Fruit fly (Drosophila melanogaster) whole organism, embryonic: Measurements from ENCODE around the gene CG12998.

Experiments used
- ATbp ChIP-seq: fragments of 200-800 bp; sonication (Bioruptor generic); optimal IDR thresholded peaks from 2 replicates; lab custom pipeline; 2017; ENCODE audit warnings: missing biosample characterization, mild to moderate bottlenecking, missing genetic modification characterization, missing genetic modification reagents
- BEAF-32 ChIP-seq: fragments of 200-800 bp; sonication (Bioruptor generic); optimal IDR thresholded peaks from 3 replicates; lab custom pipeline; 2017; ENCODE audit warnings: missing biosample characterization, missing genetic modification characterization, mild to moderate bottlenecking, moderate library complexity, missing genetic modification reagents
- CG11456 ChIP-seq: fragments of 200-800 bp; sonication (Bioruptor generic); IDR thresholded peaks from 3 replicates; pipeline ENCODE4 v1.3.6; 2022; ENCODE audit warnings: missing biosample characterization, missing genetic modification characterization
- CG12391 ChIP-seq: fragments of 200-800 bp; sonication (Bioruptor generic); optimal IDR thresholded peaks from 3 replicates; lab custom pipeline; 2018; ENCODE audit warnings: missing biosample characterization, mild to moderate bottlenecking, missing genetic modification characterization, moderate library complexity
- CG13424 ChIP-seq: fragments of 200-800 bp; sonication (Bioruptor generic); optimal IDR thresholded peaks from 2 replicates; lab custom pipeline; 2019; ENCODE audit warnings: missing biosample characterization, mild to moderate bottlenecking, missing genetic modification characterization, moderate library complexity
- CG16863 ChIP-seq: fragments of 200-800 bp; sonication (Bioruptor generic); optimal IDR thresholded peaks from 3 replicates; lab custom pipeline; 2016; ENCODE audit warnings: missing biosample characterization, missing genetic modification characterization
- CG17612 ChIP-seq: fragments of 200-800 bp; sonication (Bioruptor generic); IDR thresholded peaks from 2 replicates; pipeline ENCODE4 v1.3.6; 2022; ENCODE audit warnings: missing biosample characterization, missing genetic modification characterization
- CG18619 ChIP-seq: fragments of 200-800 bp; sonication (Bioruptor generic); optimal IDR thresholded peaks from 3 replicates; lab custom pipeline; 2017; ENCODE audit warnings: missing biosample characterization, mild to moderate bottlenecking, missing genetic modification characterization
- CG30020 ChIP-seq: fragments of 200-800 bp; optimal IDR thresholded peaks from 2 replicates; lab custom pipeline; 2019; ENCODE audit warnings: missing biosample characterization, mild to moderate bottlenecking, missing genetic modification characterization, moderate library complexity
- CG30403 ChIP-seq: fragments of 200-800 bp; sonication (Bioruptor generic); optimal IDR thresholded peaks from 3 replicates; lab custom pipeline; 2016; ENCODE audit warnings: missing biosample characterization, missing genetic modification characterization
- CG3065 ChIP-seq: fragments of 200-800 bp; sonication (Bioruptor generic); optimal IDR thresholded peaks from 2 replicates; lab custom pipeline; 2016; ENCODE audit warnings: missing biosample characterization, missing genetic modification characterization
- CG31365 ChIP-seq: fragments of 200-800 bp; sonication (Bioruptor generic); optimal IDR thresholded peaks from 2 replicates; lab custom pipeline; 2018; ENCODE audit warnings: missing biosample characterization, mild to moderate bottlenecking, missing genetic modification characterization
- CG3838 ChIP-seq: fragments of 200-800 bp; sonication (Bioruptor generic); optimal IDR thresholded peaks from 3 replicates; lab custom pipeline; 2016; ENCODE audit warnings: missing biosample characterization, missing genetic modification characterization
- CG4707 ChIP-seq: fragments of 200-800 bp; sonication (Bioruptor generic); optimal IDR thresholded peaks from 2 replicates; lab custom pipeline; 2018; ENCODE audit warnings: missing biosample characterization, mild to moderate bottlenecking, missing genetic modification characterization, moderate library complexity
- CG6683 ChIP-seq: fragments of 200-800 bp; sonication (Bioruptor generic); optimal IDR thresholded peaks from 2 replicates; lab custom pipeline; 2017; ENCODE audit warnings: missing biosample characterization, mild to moderate bottlenecking, missing genetic modification characterization, missing genetic modification reagents
- CG7745 ChIP-seq: fragments of 200-800 bp; sonication (Bioruptor generic); optimal IDR thresholded peaks from 2 replicates; lab custom pipeline; 2018; ENCODE audit warnings: missing biosample characterization, mild to moderate bottlenecking, missing genetic modification characterization, moderate library complexity
- CG9797 ChIP-seq: fragments of 200-800 bp; sonication (Bioruptor generic); optimal IDR thresholded peaks from 3 replicates; lab custom pipeline; 2018; ENCODE audit warnings: missing biosample characterization, mild to moderate bottlenecking, missing genetic modification characterization
- Deaf1 ChIP-seq: fragments of 200-800 bp; optimal IDR thresholded peaks from 3 replicates; lab custom pipeline; 2019; ENCODE audit warnings: missing biosample characterization, mild to moderate bottlenecking, missing genetic modification characterization, moderate library complexity
- HmgD ChIP-seq: fragments of 200-800 bp; sonication (Bioruptor generic); optimal IDR thresholded peaks from 3 replicates; lab custom pipeline; 2016; ENCODE audit warnings: missing biosample characterization, missing genetic modification characterization
- Hr78 ChIP-seq, 2 experiments: fragments of 200-800 bp in 1 of 2; fragments of >200 bp in 1 of 2; sonication (Bioruptor generic) in 1 of 2; optimal IDR thresholded peaks; 2 replicates each; lab custom pipeline; 2017 to 2019; ENCODE audit warnings: missing biosample characterization in 2 of 2, missing genetic modification characterization in 2 of 2, mild to moderate bottlenecking in 1 of 2, moderate library complexity in 1 of 2
- NC2β ChIP-seq: fragments of 200-800 bp; sonication (Bioruptor generic); optimal IDR thresholded peaks from 2 replicates; lab custom pipeline; 2016; ENCODE audit warnings: missing biosample characterization, missing genetic modification characterization
- Pdp1 ChIP-seq, 2 experiments: fragments of 200-800 bp; sonication (Bioruptor generic); optimal IDR thresholded peaks; 3 replicates each; lab custom pipeline; 2016; ENCODE audit warnings: missing biosample characterization in 2 of 2, missing genetic modification characterization in 2 of 2, mild to moderate bottlenecking in 1 of 2, moderate library complexity in 1 of 2
- Scr ChIP-seq: fragments of 200-800 bp; sonication (Bioruptor generic); IDR thresholded peaks from 2 replicates; pipeline ENCODE4 v1.3.6; 2022; ENCODE audit warnings: missing biosample characterization, missing genetic modification characterization; ENCODE audit not compliant: partially characterized antibody
- Sry-δ ChIP-seq: fragments of 200-800 bp; sonication (Bioruptor generic); optimal IDR thresholded peaks from 2 replicates; lab custom pipeline; 2016; ENCODE audit warnings: missing biosample characterization, missing genetic modification characterization
- abd-A ChIP-seq: fragments of 200-800 bp; sonication (Bioruptor generic); optimal IDR thresholded peaks from 3 replicates; lab custom pipeline; 2019; ENCODE audit warnings: missing biosample characterization, mild to moderate bottlenecking, missing genetic modification characterization, moderate library complexity
- bigmax ChIP-seq: fragments of 200-800 bp; sonication (Bioruptor generic); optimal IDR thresholded peaks from 2 replicates; lab custom pipeline; 2018; ENCODE audit warnings: missing biosample characterization, mild to moderate bottlenecking, missing genetic modification characterization
- dmrt11E ChIP-seq: fragments of 200-800 bp; sonication (Bioruptor generic); optimal IDR thresholded peaks from 3 replicates; lab custom pipeline; 2018; ENCODE audit warnings: missing biosample characterization, mild to moderate bottlenecking, missing genetic modification characterization, moderate library complexity
- eyg ChIP-seq: fragments of 200-800 bp; sonication (Bioruptor generic); optimal IDR thresholded peaks from 3 replicates; lab custom pipeline; 2016; ENCODE audit warnings: missing biosample characterization, missing genetic modification characterization
- fd96Cb ChIP-seq: fragments of 200-800 bp; sonication (Bioruptor generic); optimal IDR thresholded peaks from 2 replicates; lab custom pipeline; 2018; ENCODE audit warnings: missing biosample characterization, mild to moderate bottlenecking, missing genetic modification characterization, moderate library complexity
- gce ChIP-seq: fragments of 200-800 bp; sonication (Bioruptor generic); IDR thresholded peaks from 3 replicates; pipeline ENCODE4 v1.3.6; 2022; ENCODE audit warnings: missing biosample characterization, missing genetic modification characterization
- hth ChIP-seq: fragments of >200 bp; optimal IDR thresholded peaks from 2 replicates; lab custom pipeline; 2017; ENCODE audit warnings: inconsistent platforms
- inv ChIP-seq: fragments of 200-800 bp; sonication (Bioruptor generic); IDR thresholded peaks from 2 replicates; pipeline ENCODE4 v1.3.6; 2022; ENCODE audit warnings: missing biosample characterization, missing genetic modification characterization; ENCODE audit not compliant: partially characterized antibody
- klu ChIP-seq: fragments of 200-800 bp; sonication (Bioruptor generic); IDR thresholded peaks from 2 replicates; pipeline ENCODE4 v1.3.6; 2022; ENCODE audit warnings: missing biosample characterization, missing genetic modification characterization
- luna ChIP-seq: fragments of 200-800 bp; sonication (Bioruptor generic); optimal IDR thresholded peaks from 2 replicates; lab custom pipeline; 2016; ENCODE audit warnings: missing biosample characterization, missing genetic modification characterization
- nau ChIP-seq: fragments of 200-800 bp; sonication (Bioruptor generic); optimal IDR thresholded peaks from 3 replicates; lab custom pipeline; 2017; ENCODE audit warnings: missing biosample characterization, mild to moderate bottlenecking, missing genetic modification characterization, missing genetic modification reagents
- p53 ChIP-seq: fragments of 200-800 bp; sonication (Bioruptor generic); optimal IDR thresholded peaks from 2 replicates; lab custom pipeline; 2016; ENCODE audit warnings: missing biosample characterization, missing genetic modification characterization
- pan ChIP-seq, 4 experiments: fragments of >200 bp in 3 of 4; fragments of 200-800 bp in 1 of 4; sonication (Bioruptor generic) in 1 of 4; optimal IDR thresholded peaks in 3 of 4; IDR thresholded peaks in 1 of 4; 2 replicates each; pipeline versions ENCODE4 v1.3.6 to Lab custom; 2017 to 2022; ENCODE audit warnings: missing biosample characterization in 2 of 4, missing genetic modification characterization in 2 of 4, mixed read lengths in 1 of 4
- pfk ChIP-seq: fragments of 200-800 bp; sonication (Bioruptor generic); optimal IDR thresholded peaks from 2 replicates; lab custom pipeline; 2018; ENCODE audit warnings: missing biosample characterization, mild to moderate bottlenecking, missing genetic modification characterization, moderate library complexity
- repo ChIP-seq: fragments of 200-800 bp; sonication (Bioruptor generic); optimal IDR thresholded peaks from 2 replicates; lab custom pipeline; 2016; ENCODE audit warnings: missing biosample characterization, missing genetic modification characterization
- salm ChIP-seq: fragments of 200-800 bp; sonication (Bioruptor generic); optimal IDR thresholded peaks from 2 replicates; lab custom pipeline; 2018; ENCODE audit warnings: missing biosample characterization, mild to moderate bottlenecking, missing genetic modification characterization
- sr ChIP-seq: fragments of 200-800 bp; sonication (Bioruptor generic); IDR thresholded peaks from 3 replicates; pipeline ENCODE4 v1.3.6; 2022; ENCODE audit warnings: missing biosample characterization, missing genetic modification characterization
- unpg ChIP-seq: fragments of 200-800 bp; sonication (Bioruptor generic); optimal IDR thresholded peaks from 3 replicates; lab custom pipeline; 2018; ENCODE audit warnings: missing biosample characterization, mild to moderate bottlenecking, missing genetic modification characterization, moderate library complexity

The CG12998 gene

dm6 chrX:17237421-17237820 lies 19.0 kb downstream of the CG12998 start (continued):
- TF ChIP-seq unpg (GFP tag; lab: Kevin White, UChicago) (peak; percentile 39), hth (lab: Kevin White, UChicago) (no peak), CG4707 (GFP tag; lab: Kevin White, UChicago) (no peak), nau (GFP tag; lab: Kevin White, UChicago) (no peak), Sry-δ (GFP tag; lab: Kevin White, UChicago) (no peak), CG6683 (no peak), Hr78 (GFP tag; optimal IDR thresholded peaks at IDR 0.05; lab: Kevin White, UChicago) (no peak), CG30403 (GFP tag; lab: Kevin White, UChicago) (no peak), CG9797 (GFP tag; lab: Kevin White, UChicago) (no peak), Pdp1 (GFP tag; optimal IDR thresholded peaks at IDR 0.05; lab: Kevin White, UChicago) (no peak), CG31365 (tag; lab: Kevin White, UChicago) (no peak), abd-A (no peak), CG3838 (GFP tag; lab: Kevin White, UChicago) (no peak), NC2β (GFP tag; lab: Kevin White, UChicago) (no peak), HmgD (GFP tag; lab: Kevin White, UChicago) (no peak), gce (GFP tag; lab: Robert Waterston, UW) (no peak), CG3065 (GFP tag; lab: Kevin White, UChicago) (no peak), Deaf1 (tag; lab: Kevin White, UChicago) (no peak), sr (GFP tag; lab: Robert Waterston, UW) (no peak), fd96Cb (tag; lab: Kevin White, UChicago) (peak; percentile 30), inv (no peak), CG12391 (tag; lab: Kevin White, UChicago) (peak; percentile 35), luna (no peak), eyg (no peak), bigmax (GFP tag; lab: Kevin White, UChicago) (no peak), CG13424 (tag; lab: Kevin White, UChicago) (peak; percentile 20), CG11456 (GFP tag; lab: Robert Waterston, UW) (no peak), CG17612 (GFP tag; lab: Robert Waterston, UW) (no peak), salm (no peak), pan (optimal IDR thresholded peaks at IDR 0.05; lab: Kevin White, UChicago) (no peak), pan (GFP tag; optimal IDR thresholded peaks at IDR 0.05 in 1 of 2, IDR thresholded peaks at IDR 0.05 in 1 of 2) (peak in 1 of 2 experiments; percentile 20), BEAF-32 (GFP tag; lab: Kevin White, UChicago) (no peak), repo (GFP tag; lab: Kevin White, UChicago) (no peak), CG7745 (no peak), CG16863 (GFP tag; lab: Kevin White, UChicago) (no peak), klu (GFP tag; lab: Robert Waterston, UW) (no peak), CG30020 (tag; lab: Kevin White, UChicago) (no peak), pfk (GFP tag; lab: Kevin White, UChicago) (no peak), Scr (GFP tag; lab: Robert Waterston, UW) (no peak), p53 (GFP tag; lab: Kevin White, UChicago) (no peak), CG18619 (GFP tag; lab: Kevin White, UChicago) (no peak), dmrt11E (tag; lab: Kevin White, UChicago) (peak; percentile 28), ATbp (GFP tag; lab: Kevin White, UChicago) (no peak)
- TF ChIP-seq, all 482 proteins: peak for 57
